Worm (Caenorhabditis elegans): ENCODE results near the gene C50C3.1.

Gene C50C3.1

DNA sequence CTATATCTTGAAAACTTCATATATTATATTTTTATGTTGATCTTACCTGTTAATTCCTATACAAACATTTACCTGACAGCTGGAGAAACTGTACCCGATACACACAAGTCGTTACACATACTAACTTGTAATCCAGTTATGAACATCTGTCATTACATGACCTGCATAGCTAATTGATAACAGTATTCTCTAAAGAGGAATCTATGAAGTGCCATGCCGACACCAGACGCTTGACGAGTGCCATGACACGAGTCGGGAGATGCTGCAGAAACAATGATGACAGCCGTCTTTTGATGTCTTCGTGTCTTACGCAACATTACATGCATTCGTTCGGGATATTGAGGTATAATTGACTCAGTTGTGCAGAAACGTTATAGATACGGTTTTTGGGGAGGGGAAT is 28.3 kb downstream of the C50C3.1 start:
- no peak for TF ChIP-seq hlh-30 (tag; optimal IDR thresholded peaks at IDR 0.05; ENCODE audit: insufficient read depth)
- no peak for TF ChIP-seq nhr-6 (tag; optimal IDR thresholded peaks at IDR 0.05)
- no peak for TF ChIP-seq lin-13 (GFP tag; optimal IDR thresholded peaks at IDR 0.05)
- TF ChIP-seq mdt-29 (GFP tag; IDR thresholded peaks at IDR 0.05): no peak
- no peak for TF ChIP-seq Y105C5A.15 (GFP tag; IDR thresholded peaks at IDR 0.05)
- no peak for TF ChIP-seq zfp-2 (tag; optimal IDR thresholded peaks at IDR 0.05)

DNA sequence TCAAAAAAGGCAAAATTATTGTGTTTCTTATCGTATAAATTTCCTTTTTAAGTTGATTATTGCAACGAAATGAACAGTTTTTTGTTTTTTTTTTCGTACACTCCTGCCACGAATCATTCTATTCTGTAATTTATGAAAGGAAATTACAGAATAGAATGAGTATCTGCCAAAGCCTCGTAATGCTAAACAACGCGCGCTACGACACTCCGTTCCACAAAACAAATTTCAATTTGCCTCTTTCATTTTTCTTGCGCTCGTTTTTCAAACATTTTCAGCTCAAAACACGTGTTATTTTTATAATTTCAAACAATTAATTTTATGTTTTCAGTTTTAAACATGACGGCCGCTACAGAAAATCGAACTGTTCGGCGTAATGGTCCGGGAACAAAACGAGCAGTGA is 33.0 kb downstream of the C50C3.1 start, which contains the start of gene mob-4:
TSS of gene mob-4 (plus strand) at position 329 of the 400 bp plus-strand sequence.
- TF ChIP-seq zfp-2 (tag; optimal IDR thresholded peaks at IDR 0.05) (no peak), nhr-41 (GFP tag; IDR thresholded peaks at IDR 0.05) (no peak), hlh-30 (tag; optimal IDR thresholded peaks at IDR 0.05; ENCODE audit: insufficient read depth) (no peak), R02D3.7 (tag; optimal IDR thresholded peaks at IDR 0.05) (no peak), dmd-6 (GFP tag; IDR thresholded peaks at IDR 0.05) (no peak), dpl-1 (GFP tag; optimal IDR thresholded peaks at IDR 0.05) (peak; percentile 4), nhr-42 (GFP tag; IDR thresholded peaks at IDR 0.05) (no peak), lsy-2 (tag; optimal IDR thresholded peaks at IDR 0.05) (peak in 1 of 2 experiments; percentile 9), T20F7.1 (GFP tag; optimal IDR thresholded peaks at IDR 0.05) (peak; percentile 92), mxl-2 (GFP tag; conservative IDR thresholded peaks at IDR 0.05) (no peak)

DNA sequence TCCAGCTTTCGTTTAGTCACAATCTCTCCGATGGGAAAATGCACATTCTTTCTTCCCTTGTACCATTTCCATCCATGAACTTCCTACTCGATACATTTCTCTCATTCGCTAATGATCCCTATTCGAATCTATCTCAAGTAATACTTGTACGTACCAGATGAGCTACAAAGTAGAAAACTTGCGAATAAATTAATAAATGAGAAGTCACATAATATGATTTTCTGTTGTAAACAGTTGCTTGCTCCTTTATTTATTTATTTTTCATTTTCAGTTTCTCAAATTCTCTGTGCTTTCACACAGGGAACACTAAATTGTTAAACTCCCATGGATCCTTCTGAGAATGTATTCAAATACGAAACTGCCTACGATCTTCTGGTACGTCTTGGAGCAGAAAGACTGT is 34.4 kb downstream of the C50C3.1 start, which contains the start of gene rfs-1:
TSS of gene rfs-1 (plus strand) at position 301 of the 400 bp plus-strand sequence.
- no peak for TF ChIP-seq lin-15B (tag; optimal IDR thresholded peaks at IDR 0.05)

DNA sequence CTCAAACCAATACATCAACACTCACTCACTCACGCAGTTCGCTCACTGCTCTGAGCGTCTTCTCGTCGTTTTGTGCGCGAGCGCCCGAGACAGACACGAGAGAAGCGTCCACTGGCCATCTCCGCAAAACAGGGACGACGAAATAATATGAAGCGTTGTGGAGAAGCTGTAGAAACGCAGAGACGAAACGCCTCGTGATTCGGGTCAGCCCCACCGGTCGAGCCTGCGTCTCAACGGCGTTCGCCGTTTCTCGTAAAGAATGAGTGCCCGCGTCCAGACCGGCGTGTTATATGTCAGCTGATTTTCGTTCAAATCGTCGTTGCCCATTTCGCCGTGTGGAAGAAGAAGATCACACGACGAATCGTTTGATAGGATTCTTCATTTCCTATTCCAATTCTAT is 35.7 kb downstream of the C50C3.1 start, which contains the start of gene fbxl-1:
TSS of gene fbxl-1 (plus strand) at position 320 of the 400 bp plus-strand sequence.
- 0 out of 2 replicates have a peak, but pooled peaks have one; percentile 39 for TF ChIP-seq php-3 (GFP tag; IDR thresholded peaks at IDR 0.05)
- TF ChIP-seq nhr-6 (tag; optimal IDR thresholded peaks at IDR 0.05): peak; percentile 76
- no peak for TF ChIP-seq daf-16 (GFP tag; optimal IDR thresholded peaks at IDR 0.05)
- peak; percentile 64 for TF ChIP-seq daf-16 (tag; optimal IDR thresholded peaks at IDR 0.05)
- TF ChIP-seq egl-43 (GFP tag; IDR thresholded peaks at IDR 0.05): peak; percentile 79
- peak; percentile 59 for TF ChIP-seq lin-38 (GFP tag; IDR thresholded peaks at IDR 0.05)
- TF ChIP-seq unc-62 (GFP tag; optimal IDR thresholded peaks at IDR 0.05 in 1 of 2): peak in 1 of 2 experiments; percentile 99
- TF ChIP-seq unc-62 (tag; optimal IDR thresholded peaks at IDR 0.05): no peak
- TF ChIP-seq dmd-8 (GFP tag; IDR thresholded peaks at IDR 0.05): no peak
- no peak for TF ChIP-seq snpc-1.2 (GFP tag; IDR thresholded peaks at IDR 0.05)
- peak; percentile 64 for TF ChIP-seq arid-1 (GFP tag; conservative IDR thresholded peaks at IDR 0.05)
- TF ChIP-seq set-16 (GFP tag; IDR thresholded peaks at IDR 0.05): peak; percentile 89
- peak; percentile 99 for TF ChIP-seq hlh-30 (tag; optimal IDR thresholded peaks at IDR 0.05; ENCODE audit: insufficient read depth)
- TF ChIP-seq nhr-10 (tag; optimal IDR thresholded peaks at IDR 0.05): no peak
- peak; percentile 93 for TF ChIP-seq hmg-1.1 (GFP tag; IDR thresholded peaks at IDR 0.05)
- no peak for TF ChIP-seq ceh-32 (tag; optimal IDR thresholded peaks at IDR 0.05; ENCODE audit: poor library complexity)
- peak; percentile 31 for TF ChIP-seq nhr-48 (tag; optimal IDR thresholded peaks at IDR 0.05)
- no peak for TF ChIP-seq ceh-44 (GFP tag; IDR thresholded peaks at IDR 0.05)
- peak; percentile 87 for TF ChIP-seq rbr-2 (tag; optimal IDR thresholded peaks at IDR 0.05)
- TF ChIP-seq ztf-7 (tag; optimal IDR thresholded peaks at IDR 0.05): peak; percentile 30
- TF ChIP-seq mes-2 (tag; optimal IDR thresholded peaks at IDR 0.05; ENCODE audit: poor library complexity, severe bottlenecking): peak; percentile 61
- TF ChIP-seq pqm-1 (tag; optimal IDR thresholded peaks at IDR 0.05): peak; percentile 15
- peak; percentile 6 for TF ChIP-seq duxl-1 (tag; optimal IDR thresholded peaks at IDR 0.05; ENCODE audit: poor library complexity)
- TF ChIP-seq snpc-4 (tag; optimal IDR thresholded peaks at IDR 0.05): no peak
- no peak for TF ChIP-seq unc-39 (tag; optimal IDR thresholded peaks at IDR 0.05)
- peak; percentile 91 for TF ChIP-seq nhr-11 (tag; optimal IDR thresholded peaks at IDR 0.05)
- peak; percentile 36 for TF ChIP-seq spr-1 (tag; optimal IDR thresholded peaks at IDR 0.05)
- peak; percentile 83 for TF ChIP-seq nhr-77 (tag; optimal IDR thresholded peaks at IDR 0.05)
- peak; percentile 37 for TF ChIP-seq lin-13 (GFP tag; optimal IDR thresholded peaks at IDR 0.05)
- TF ChIP-seq dve-1 (tag; optimal IDR thresholded peaks at IDR 0.05; ENCODE audit: insufficient read depth): peak; percentile 73
- TF ChIP-seq nhr-28 (tag; optimal IDR thresholded peaks at IDR 0.05): peak; percentile 81
- TF ChIP-seq F37D6.2 (tag; optimal IDR thresholded peaks at IDR 0.05): peak; percentile 73
- TF ChIP-seq fkh-10 (GFP tag; optimal IDR thresholded peaks at IDR 0.05): peak; percentile 28
- no peak for TF ChIP-seq ZK337.2 (GFP tag; IDR thresholded peaks at IDR 0.05)
